Worm (Caenorhabditis elegans): ENCODE measurements around the gene crp-1.

DNA sequence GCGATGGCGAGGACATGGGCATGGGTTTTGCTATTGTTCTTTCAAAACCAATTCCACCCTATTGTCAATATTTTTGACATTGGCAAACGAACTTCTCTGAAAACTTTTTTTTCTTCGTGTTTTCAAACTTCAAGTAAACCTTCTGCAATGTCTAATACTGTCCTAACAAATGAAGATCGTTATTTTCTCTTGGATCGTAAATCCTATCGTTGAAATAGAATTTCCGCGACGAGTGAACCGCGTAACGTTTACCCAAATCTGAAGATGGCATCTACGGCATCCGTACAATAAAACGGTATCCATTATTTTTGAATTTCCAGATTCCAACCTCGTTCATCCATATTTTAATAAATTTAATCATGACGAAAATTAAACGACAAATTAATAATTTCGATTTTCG, 27.2 kb downstream of the crp-1 start, which contains the start of gene C35A5.5:
- no peak for TF ChIP-seq egl-27 (tag; optimal IDR thresholded peaks at IDR 0.05)
- TF ChIP-seq hmg-11 (tag; optimal IDR thresholded peaks at IDR 0.05), result no peak
- no peak for TF ChIP-seq fos-1 (tag; optimal IDR thresholded peaks at IDR 0.05)
- no peak for TF ChIP-seq ama-1 (optimal IDR thresholded peaks at IDR 0.05)
- TF ChIP-seq ceh-28 (tag; optimal IDR thresholded peaks at IDR 0.05), result no peak
- TF ChIP-seq elt-1 (tag; optimal IDR thresholded peaks at IDR 0.05), result no peak
- no peak for TF ChIP-seq lin-39 (tag; optimal IDR thresholded peaks at IDR 0.05)
- TF ChIP-seq ztf-11 (tag; optimal IDR thresholded peaks at IDR 0.05), result no peak
- TF ChIP-seq pha-4 (tag; optimal IDR thresholded peaks at IDR 0.05), result no peak
- no peak for TF ChIP-seq zag-1 (tag; optimal IDR thresholded peaks at IDR 0.05)

Data from whole organism, L3 larva.